Fruit fly (Drosophila melanogaster) whole organism, wandering third instar larva: ENCODE results near the gene CG45049.

ENCODE experiments used
- Abd-B ChIP-seq: fragments of >200 bp; optimal IDR thresholded peaks from 2 replicates; lab custom pipeline; 2017; ENCODE audit warnings: missing biosample characterization, missing genetic modification characterization
- CG32264 ChIP-seq: fragments of 200-800 bp; sonication (Bioruptor generic); optimal IDR thresholded peaks from 2 replicates; lab custom pipeline; 2016; ENCODE audit warnings: missing biosample characterization, missing genetic modification characterization
- CG9705 ChIP-seq: fragments of 200-800 bp; sonication (Bioruptor generic); optimal IDR thresholded peaks from 2 replicates; lab custom pipeline; 2018; ENCODE audit warnings: missing biosample characterization, mild to moderate bottlenecking, missing genetic modification characterization
- CrebA ChIP-seq: fragments of 200-800 bp; sonication (Bioruptor generic); optimal IDR thresholded peaks from 2 replicates; lab custom pipeline; 2016; ENCODE audit warnings: missing biosample characterization, mild to moderate bottlenecking, missing genetic modification characterization, borderline replicate concordance
- Dfd ChIP-seq: fragments of >200 bp; optimal IDR thresholded peaks from 2 replicates; lab custom pipeline; 2017; ENCODE audit warnings: missing biosample characterization, missing genetic modification characterization
- Dif ChIP-seq: fragments of 200-275, 200-300 bp; sonication (Bioruptor generic); optimal IDR thresholded peaks from 2 replicates; lab custom pipeline; 2018; ENCODE audit warnings: missing biosample characterization, missing genetic modification characterization; ENCODE audit not compliant: partially characterized antibody
- GATAd ChIP-seq: sonication (Bioruptor generic); optimal IDR thresholded peaks from 2 replicates; lab custom pipeline; 2016; ENCODE audit warnings: missing biosample characterization, missing genetic modification characterization
- HLH106 ChIP-seq: fragments of 200-800 bp; optimal IDR thresholded peaks from 3 replicates; lab custom pipeline; 2019; ENCODE audit warnings: missing biosample characterization, mild to moderate bottlenecking, missing genetic modification characterization, moderate library complexity
- Hnf4 ChIP-seq: fragments of 200-800 bp; sonication (Bioruptor generic); optimal IDR thresholded peaks from 2 replicates; lab custom pipeline; 2016; ENCODE audit warnings: missing biosample characterization, mild to moderate bottlenecking, missing genetic modification characterization
- Hr78 ChIP-seq: fragments of >200 bp; optimal IDR thresholded peaks from 2 replicates; lab custom pipeline; 2017; ENCODE audit warnings: missing biosample characterization, missing genetic modification characterization
- Hr83 ChIP-seq: fragments of 200-300 bp; sonication (Bioruptor generic); optimal IDR thresholded peaks from 2 replicates; lab custom pipeline; 2016; ENCODE audit warnings: missing biosample characterization, mild to moderate bottlenecking, missing genetic modification characterization, moderate library complexity; ENCODE audit not compliant: poor library complexity, severe bottlenecking
- Jra ChIP-seq: sonication (Bioruptor generic); optimal IDR thresholded peaks from 2 replicates; lab custom pipeline; 2016; ENCODE audit warnings: missing biosample characterization, missing genetic modification characterization
- Mio ChIP-seq: sonication (Bioruptor generic); optimal IDR thresholded peaks from 2 replicates; lab custom pipeline; 2016; ENCODE audit warnings: missing biosample characterization, missing genetic modification characterization
- Myc ChIP-seq: fragments of >200 bp; optimal IDR thresholded peaks from 2 replicates; lab custom pipeline; 2017
- N ChIP-seq: fragments of >200 bp; optimal IDR thresholded peaks from 2 replicates; lab custom pipeline; 2018; ENCODE audit warnings: missing biosample characterization, missing external identifiers, missing genetic modification characterization
- OdsH ChIP-seq: fragments of 200-800 bp; sonication (Bioruptor generic); optimal IDR thresholded peaks from 2 replicates; lab custom pipeline; 2016; ENCODE audit warnings: missing biosample characterization, mild to moderate bottlenecking, missing genetic modification characterization
- Rel ChIP-seq, 2 experiments: fragments of 200-800 bp; sonication (Bioruptor generic) in 1 of 2; optimal IDR thresholded peaks; 2 replicates in 1 of 2; 3 replicates in 1 of 2; lab custom pipeline; 2016 to 2019; ENCODE audit warnings: mild to moderate bottlenecking in 2 of 2, missing biosample characterization in 2 of 2, missing genetic modification characterization in 2 of 2, moderate library complexity in 1 of 2
- Sp1 ChIP-seq: fragments of 200-800 bp; sonication (Bioruptor generic); optimal IDR thresholded peaks from 3 replicates; lab custom pipeline; 2019; ENCODE audit warnings: missing biosample characterization, mild to moderate bottlenecking, missing genetic modification characterization, moderate library complexity
- br ChIP-seq: fragments of 200-800 bp; sonication (Bioruptor generic); optimal IDR thresholded peaks from 2 replicates; lab custom pipeline; 2016; ENCODE audit warnings: missing biosample characterization, missing genetic modification characterization
- brk ChIP-seq: fragments of 200-800 bp; sonication (Bioruptor generic); optimal IDR thresholded peaks from 2 replicates; lab custom pipeline; 2016; ENCODE audit warnings: missing biosample characterization, mild to moderate bottlenecking, missing genetic modification characterization
- dsf ChIP-seq: sonication (Bioruptor generic); optimal IDR thresholded peaks from 2 replicates; lab custom pipeline; 2016; ENCODE audit warnings: missing biosample characterization, missing genetic modification characterization, borderline replicate concordance
- ey ChIP-seq: fragments of 200-800 bp; sonication (Bioruptor generic); optimal IDR thresholded peaks from 2 replicates; lab custom pipeline; 2016; ENCODE audit warnings: missing biosample characterization, missing genetic modification characterization
- foxo ChIP-seq, 2 experiments: fragments of 200-800 bp; sonication (Bioruptor generic); optimal IDR thresholded peaks; 2 replicates in 1 of 2; 3 replicates in 1 of 2; lab custom pipeline; 2016 to 2017; ENCODE audit warnings: missing biosample characterization in 2 of 2, missing genetic modification characterization in 2 of 2
- fru ChIP-seq: fragments of 200-800 bp; sonication (Bioruptor generic); optimal IDR thresholded peaks from 3 replicates; lab custom pipeline; 2016; ENCODE audit warnings: missing biosample characterization, mild to moderate bottlenecking, missing genetic modification characterization
- jim ChIP-seq: fragments of 175-275, 200-325 bp; sonication (Bioruptor generic); optimal IDR thresholded peaks from 2 replicates; lab custom pipeline; 2016; ENCODE audit warnings: missing biosample characterization, mild to moderate bottlenecking, missing genetic modification characterization
- lola ChIP-seq: fragments of >200 bp; optimal IDR thresholded peaks from 2 replicates; lab custom pipeline; 2017; ENCODE audit warnings: missing biosample characterization, missing genetic modification characterization
- pan ChIP-seq: fragments of >200 bp; optimal IDR thresholded peaks from 2 replicates; lab custom pipeline; 2017
- psq ChIP-seq: fragments of 200-800 bp; sonication (Bioruptor generic); optimal IDR thresholded peaks from 3 replicates; lab custom pipeline; 2017; ENCODE audit warnings: missing biosample characterization, mild to moderate bottlenecking, missing genetic modification characterization, moderate library complexity
- rgr ChIP-seq: fragments of 200-800 bp; sonication (Bioruptor generic); optimal IDR thresholded peaks from 3 replicates; lab custom pipeline; 2016; ENCODE audit warnings: missing biosample characterization, mild to moderate bottlenecking, missing genetic modification characterization
- sv ChIP-seq: fragments of 200-800 bp; sonication (Bioruptor generic); optimal IDR thresholded peaks from 3 replicates; lab custom pipeline; 2016; ENCODE audit warnings: missing biosample characterization, missing genetic modification characterization
- tai ChIP-seq: sonication (Bioruptor generic); optimal IDR thresholded peaks from 2 replicates; lab custom pipeline; 2016; ENCODE audit warnings: missing biosample characterization, missing genetic modification characterization
- usp ChIP-seq: fragments of >200 bp; optimal IDR thresholded peaks from 2 replicates; lab custom pipeline; 2017; ENCODE audit warnings: missing biosample characterization, missing genetic modification characterization
- woc ChIP-seq: sonication (Bioruptor generic); optimal IDR thresholded peaks from 2 replicates; lab custom pipeline; 2016; ENCODE audit warnings: missing biosample characterization, mild to moderate bottlenecking, missing genetic modification characterization

CG45049 gene

dm6 chr3R:22766072-22766471 lies 39.3 kb downstream of the CG45049 start, which contains the start of gene Nepl15:
Gene Nepl15 (minus strand): TSS chr3R:22766172.
- TF ChIP-seq tai (GFP tag; lab: Kevin White, UChicago) = no peak
- TF ChIP-seq GATAd (GFP tag; lab: Kevin White, UChicago) = no peak
- TF ChIP-seq brk (GFP tag; lab: Kevin White, UChicago) = no peak
- TF ChIP-seq OdsH (GFP tag; lab: Kevin White, UChicago) = no peak
- TF ChIP-seq Mio (GFP tag; lab: Kevin White, UChicago) = no peak
- TF ChIP-seq Dfd (GFP tag; lab: Kevin White, UChicago) = no peak
- TF ChIP-seq woc (GFP tag; lab: Kevin White, UChicago) = no peak
- TF ChIP-seq dsf (GFP tag; lab: Kevin White, UChicago) = no peak
- no peak for TF ChIP-seq HLH106 (tag; lab: Kevin White, UChicago)
- no peak for TF ChIP-seq Jra (GFP tag; lab: Kevin White, UChicago)
- no peak for TF ChIP-seq lola (GFP tag; lab: Kevin White, UChicago)
- no peak for TF ChIP-seq ey (GFP tag; lab: Kevin White, UChicago)
- no peak for TF ChIP-seq psq (GFP tag; lab: Kevin White, UChicago)

- TF ChIP-seq Abd-B (GFP tag; lab: Kevin White, UChicago) (no peak), br (GFP tag; lab: Kevin White, UChicago) (no peak), OdsH (GFP tag; lab: Kevin White, UChicago) (no peak), tai (GFP tag; lab: Kevin White, UChicago) (no peak), fru (GFP tag; lab: Kevin White, UChicago) (no peak), Rel (GFP tag; optimal IDR thresholded peaks at IDR 0.05; lab: Kevin White, UChicago) (no peak), Rel (tag; optimal IDR thresholded peaks at IDR 0.05; lab: Kevin White, UChicago) (no peak), Dif (GFP tag; lab: Kevin White, UChicago) (no peak), Myc (lab: Kevin White, UChicago) (no peak), Sp1 (no peak), Hr83 (GFP tag; lab: Kevin White, UChicago) (no peak), rgr (GFP tag; lab: Kevin White, UChicago) (no peak), CrebA (GFP tag; lab: Kevin White, UChicago) (no peak), jim (GFP tag; lab: Kevin White, UChicago) (no peak), CG32264 (GFP tag; lab: Kevin White, UChicago) (no peak), foxo (GFP tag; optimal IDR thresholded peaks at IDR 0.05; lab: Kevin White, UChicago) (no peak), dsf (GFP tag; lab: Kevin White, UChicago) (no peak), Jra (GFP tag; lab: Kevin White, UChicago) (no peak), N (no peak), GATAd (GFP tag; lab: Kevin White, UChicago) (no peak), lola (GFP tag; lab: Kevin White, UChicago) (no peak)
Observed at dm6 chr3R:22767599-22767998, 40.8 kb downstream of the CG45049 start, which contains the start of gene CG13841. Gene CG13841 (minus strand): TSS chr3R:22767699.

- TF ChIP-seq Sp1 (no peak), OdsH (GFP tag; lab: Kevin White, UChicago) (no peak), fru (GFP tag; lab: Kevin White, UChicago) (no peak), Myc (lab: Kevin White, UChicago) (no peak), psq (GFP tag; lab: Kevin White, UChicago) (no peak), dsf (GFP tag; lab: Kevin White, UChicago) (no peak), sv (GFP tag; lab: Kevin White, UChicago) (no peak), usp (GFP tag; lab: Kevin White, UChicago) (no peak), Hnf4 (no peak), pan (lab: Kevin White, UChicago) (no peak)
Observed at dm6 chr3R:22768633-22769032, 41.9 kb downstream of the CG45049 start, which contains the start of gene CG43091. Gene CG43091 (minus strand): TSS chr3R:22768733.

dm6 chr3R:22769567-22769966 lies 42.8 kb downstream of the CG45049 start, which contains the start of gene CG43092:
Gene CG43092 (minus strand): TSS chr3R:22769667.
- TF ChIP-seq HLH106 (tag; lab: Kevin White, UChicago) (no peak), Jra (GFP tag; lab: Kevin White, UChicago) (no peak), Hr78 (no peak), CG9705 (GFP tag; lab: Kevin White, UChicago) (no peak), Abd-B (GFP tag; lab: Kevin White, UChicago) (no peak), rgr (GFP tag; lab: Kevin White, UChicago) (no peak), GATAd (GFP tag; lab: Kevin White, UChicago) (no peak), woc (GFP tag; lab: Kevin White, UChicago) (no peak), CrebA (GFP tag; lab: Kevin White, UChicago) (no peak), Myc (lab: Kevin White, UChicago) (no peak), Rel (GFP tag; optimal IDR thresholded peaks at IDR 0.05; lab: Kevin White, UChicago) (no peak), Rel (tag; optimal IDR thresholded peaks at IDR 0.05; lab: Kevin White, UChicago) (no peak), sv (GFP tag; lab: Kevin White, UChicago) (no peak), Dif (GFP tag; lab: Kevin White, UChicago) (no peak), lola (GFP tag; lab: Kevin White, UChicago) (no peak), Sp1 (no peak)
- TF ChIP-seq, all 38 proteins: peak for 0
